Worm (Caenorhabditis elegans) whole organism, mixed stage, embryonic: ENCODE measurements around the gene F59F3.6.

Experiments
- M03D4.4 ChIP-seq: sonication (generic microtip); optimal IDR thresholded peaks from 2 replicates; lab custom pipeline; 2017; ENCODE audit warnings: mild to moderate bottlenecking, missing genetic modification characterization, missing compliant biosample characterization
- bed-3 ChIP-seq: fragments of 200-800 bp; sonication (Bioruptor generic); optimal IDR thresholded peaks from 3 replicates; lab custom pipeline; 2018; ENCODE audit warnings: mild to moderate bottlenecking, missing genetic modification characterization, moderate library complexity, missing compliant biosample characterization
- blmp-1 ChIP-seq: fragments of 150-350 bp; optimal IDR thresholded peaks from 2 replicates; lab custom pipeline; 2014; ENCODE audit warnings: missing biosample characterization, missing genetic modification characterization
- ceh-39 ChIP-seq: fragments of 150-350 bp; optimal IDR thresholded peaks from 2 replicates; lab custom pipeline; 2014; ENCODE audit warnings: missing biosample characterization, missing genetic modification characterization
- ceh-43 ChIP-seq: fragments of 200-800 bp; sonication (Bioruptor generic); optimal IDR thresholded peaks from 2 replicates; lab custom pipeline; 2018; ENCODE audit warnings: mild to moderate bottlenecking, missing genetic modification characterization, moderate library complexity, missing compliant biosample characterization
- ceh-83 ChIP-seq: fragments of 200-800 bp; sonication (Bioruptor generic); optimal IDR thresholded peaks from 2 replicates; lab custom pipeline; 2018; ENCODE audit warnings: mild to moderate bottlenecking, missing genetic modification characterization, missing compliant biosample characterization
- ces-1 ChIP-seq: fragments of 150-350 bp; optimal IDR thresholded peaks from 2 replicates; lab custom pipeline; 2014; ENCODE audit warnings: missing biosample characterization, missing genetic modification reagents, missing genetic modification characterization
- cnd-1 ChIP-seq: fragments of 200-800 bp; sonication (Bioruptor generic); optimal IDR thresholded peaks from 2 replicates; lab custom pipeline; 2018; ENCODE audit warnings: mild to moderate bottlenecking, missing genetic modification characterization, missing compliant biosample characterization
- drap-1 ChIP-seq: fragments of 200-800 bp; sonication (Bioruptor generic); optimal IDR thresholded peaks from 3 replicates; lab custom pipeline; 2018; ENCODE audit warnings: mild to moderate bottlenecking, missing genetic modification characterization, missing compliant biosample characterization
- elt-1 ChIP-seq: sonication (generic microtip); optimal IDR thresholded peaks from 2 replicates; lab custom pipeline; 2017; ENCODE audit warnings: missing genetic modification characterization, mild to moderate bottlenecking, missing compliant biosample characterization, antibody characterized with exemption, moderate library complexity, borderline replicate concordance; ENCODE audit not compliant: insufficient read depth
- elt-3 ChIP-seq: fragments of 150-350 bp; optimal IDR thresholded peaks from 2 replicates; lab custom pipeline; 2014; ENCODE audit warnings: missing biosample characterization, missing genetic modification characterization
- flh-1 ChIP-seq: fragments of 200-800 bp; sonication (Bioruptor generic); optimal IDR thresholded peaks from 2 replicates; lab custom pipeline; 2018; ENCODE audit warnings: mild to moderate bottlenecking, missing genetic modification characterization, moderate library complexity, missing compliant biosample characterization
- ham-2 ChIP-seq: fragments of 200-800 bp; sonication (Bioruptor generic); optimal IDR thresholded peaks from 2 replicates; lab custom pipeline; 2018; ENCODE audit warnings: mild to moderate bottlenecking, missing genetic modification characterization, missing compliant biosample characterization
- hlh-1 ChIP-seq: fragments of 150-350 bp; optimal IDR thresholded peaks from 2 replicates; lab custom pipeline; 2014; ENCODE audit warnings: missing biosample characterization, missing genetic modification reagents, missing genetic modification characterization
- lin-13 ChIP-seq: fragments of 150-350 bp; optimal IDR thresholded peaks from 2 replicates; lab custom pipeline; 2014; ENCODE audit warnings: missing biosample characterization, missing genetic modification characterization
- lin-32 ChIP-seq: fragments of 200-800 bp; sonication (Bioruptor generic); optimal IDR thresholded peaks from 2 replicates; lab custom pipeline; 2018; ENCODE audit warnings: mild to moderate bottlenecking, missing genetic modification characterization, missing compliant biosample characterization
- lsy-2 ChIP-seq: fragments of 150-350 bp; optimal IDR thresholded peaks from 2 replicates; lab custom pipeline; 2014; ENCODE audit warnings: missing biosample characterization, missing genetic modification characterization
- mab-5 ChIP-seq: fragments of 150-350 bp; optimal IDR thresholded peaks from 2 replicates; lab custom pipeline; 2014; ENCODE audit warnings: missing biosample characterization, missing genetic modification characterization
- mep-1 ChIP-seq: fragments of 150-350 bp; optimal IDR thresholded peaks from 2 replicates; lab custom pipeline; 2017; ENCODE audit warnings: missing biosample characterization, missing genetic modification reagents, missing genetic modification characterization, inconsistent platforms
- mls-2 ChIP-seq: sonication (generic microtip); optimal IDR thresholded peaks from 2 replicates; lab custom pipeline; 2016; ENCODE audit warnings: mild to moderate bottlenecking, missing genetic modification characterization, moderate library complexity, missing compliant biosample characterization
- nhr-12 ChIP-seq: fragments of 150-350 bp; optimal IDR thresholded peaks from 2 replicates; lab custom pipeline; 2014; ENCODE audit warnings: missing biosample characterization, missing genetic modification characterization
- nhr-2 ChIP-seq: fragments of 150-350 bp; optimal IDR thresholded peaks from 2 replicates; lab custom pipeline; 2014; ENCODE audit warnings: missing biosample characterization, missing genetic modification characterization
- nhr-237 ChIP-seq: fragments of 150-350 bp; optimal IDR thresholded peaks from 2 replicates; lab custom pipeline; 2014; ENCODE audit warnings: missing biosample characterization, missing genetic modification characterization
- nhr-28 ChIP-seq: fragments of 150-350 bp; optimal IDR thresholded peaks from 2 replicates; lab custom pipeline; 2014; ENCODE audit warnings: missing biosample characterization, missing genetic modification characterization
- nhr-76 ChIP-seq: sonication (generic microtip); optimal IDR thresholded peaks from 2 replicates; lab custom pipeline; 2017; ENCODE audit warnings: missing biosample characterization, missing genetic modification characterization
- pha-4 ChIP-seq: fragments of 150-350 bp; optimal IDR thresholded peaks from 2 replicates; lab custom pipeline; 2018; ENCODE audit warnings: missing biosample characterization, missing genetic modification reagents, missing genetic modification characterization
- sem-2 ChIP-seq: fragments of 200-800 bp; sonication (Bioruptor generic); optimal IDR thresholded peaks from 2 replicates; lab custom pipeline; 2018; ENCODE audit warnings: mild to moderate bottlenecking, missing genetic modification characterization, missing compliant biosample characterization
- snpc-4 ChIP-seq: fragments of 150-350 bp; optimal IDR thresholded peaks from 2 replicates; lab custom pipeline; 2014; ENCODE audit warnings: missing biosample characterization, missing genetic modification characterization
- sptf-1 ChIP-seq: sonication (generic microtip); optimal IDR thresholded peaks from 2 replicates; lab custom pipeline; 2017; ENCODE audit warnings: mild to moderate bottlenecking, missing genetic modification characterization, moderate library complexity, missing compliant biosample characterization
- tbx-8 ChIP-seq: fragments of 200-800 bp; sonication (Bioruptor generic); optimal IDR thresholded peaks from 2 replicates; lab custom pipeline; 2018; ENCODE audit warnings: mild to moderate bottlenecking, missing genetic modification characterization, moderate library complexity, missing compliant biosample characterization
- unc-120 ChIP-seq: sonication (generic microtip); optimal IDR thresholded peaks from 2 replicates; lab custom pipeline; 2017; ENCODE audit warnings: missing genetic modification characterization, missing compliant biosample characterization; ENCODE audit not compliant: poor library complexity, severe bottlenecking
- unc-39 ChIP-seq: fragments of 150-350 bp; optimal IDR thresholded peaks from 2 replicates; lab custom pipeline; 2014; ENCODE audit warnings: missing biosample characterization, missing genetic modification characterization
- unc-62 ChIP-seq: fragments of 150-350 bp; optimal IDR thresholded peaks from 2 replicates; lab custom pipeline; 2014; ENCODE audit warnings: missing biosample characterization, missing genetic modification reagents, missing genetic modification characterization
- zip-8 ChIP-seq: fragments of 150-350 bp; optimal IDR thresholded peaks from 2 replicates; lab custom pipeline; 2014; ENCODE audit warnings: missing biosample characterization, missing genetic modification characterization
- ztf-11 ChIP-seq: fragments of 150-350 bp; optimal IDR thresholded peaks from 2 replicates; lab custom pipeline; 2014; ENCODE audit warnings: missing biosample characterization, missing genetic modification characterization

F59F3.6 gene

ce11 chrX:10967698-10968097 lies 31.4 kb downstream of the F59F3.6 start, which contains the start of gene K09C8.9:
K09C8.9 (minus strand) TSS chrX:10967798.
- TF ChIP-seq nhr-28 (tag; lab: Kevin White, UChicago) (no peak), lin-32 (GFP tag; lab: Kevin White, UChicago) (no peak), unc-62 (no peak), tbx-8 (GFP tag; lab: Kevin White, UChicago) (no peak), mep-1 (tag; lab: Kevin White, UChicago) (no peak), bed-3 (GFP tag; lab: Kevin White, UChicago) (no peak), ces-1 (GFP tag; lab: Kevin White, UChicago) (no peak), unc-39 (no peak), nhr-2 (tag; lab: Kevin White, UChicago) (no peak)

ce11 chrX:10966251-10966650 lies 32.8 kb downstream of the F59F3.6 start, which contains the start of gene lge-1:
lge-1 (plus strand) TSS chrX:10966551.
- TF ChIP-seq flh-1 (GFP tag; lab: Kevin White, UChicago) (no peak), nhr-28 (tag; lab: Kevin White, UChicago) (no peak), sem-2 (GFP tag; lab: Kevin White, UChicago) (no peak), zip-8 (tag; lab: Kevin White, UChicago) (no peak), mls-2 (no peak), unc-120 (tag; lab: Kevin White, UChicago) (no peak), mep-1 (tag; lab: Kevin White, UChicago) (no peak), lsy-2 (tag; lab: Kevin White, UChicago) (no peak), drap-1 (GFP tag; lab: Kevin White, UChicago) (no peak), elt-1 (tag; lab: Kevin White, UChicago) (no peak), ceh-39 (no peak), ceh-43 (GFP tag; lab: Kevin White, UChicago) (no peak)

ce11 chrX:10965508-10965907 lies 33.6 kb downstream of the F59F3.6 start:
- no peak for TF ChIP-seq unc-62
- TF ChIP-seq mep-1 (tag; lab: Kevin White, UChicago): no peak
- peak; percentile 82 for TF ChIP-seq ces-1 (GFP tag; lab: Kevin White, UChicago)

- TF ChIP-seq nhr-12 (tag; lab: Kevin White, UChicago) (no peak), ceh-83 (GFP tag; lab: Kevin White, UChicago) (peak; percentile 90), sem-2 (GFP tag; lab: Kevin White, UChicago) (peak; percentile 80), flh-1 (GFP tag; lab: Kevin White, UChicago) (peak; percentile 51), ceh-43 (GFP tag; lab: Kevin White, UChicago) (peak; percentile 68), tbx-8 (GFP tag; lab: Kevin White, UChicago) (peak; percentile 30), elt-1 (tag; lab: Kevin White, UChicago) (no peak), ceh-39 (no peak), zip-8 (tag; lab: Kevin White, UChicago) (no peak), nhr-76 (tag; lab: Kevin White, UChicago) (no peak), snpc-4 (tag; lab: Kevin White, UChicago) (no peak), lsy-2 (tag; lab: Kevin White, UChicago) (no peak), bed-3 (GFP tag; lab: Kevin White, UChicago) (peak; percentile 76), lin-13 (tag; lab: Kevin White, UChicago) (no peak), cnd-1 (tag; lab: Kevin White, UChicago) (peak; percentile 83), nhr-2 (tag; lab: Kevin White, UChicago) (no peak), unc-120 (tag; lab: Kevin White, UChicago) (peak; percentile 86), nhr-237 (tag; lab: Kevin White, UChicago) (no peak), mls-2 (peak; percentile 95), hlh-1 (peak; percentile 57), mab-5 (tag; lab: Kevin White, UChicago) (no peak), nhr-28 (tag; lab: Kevin White, UChicago) (peak; percentile 17), drap-1 (GFP tag; lab: Kevin White, UChicago) (peak; percentile 88), elt-3 (no peak), M03D4.4 (tag; lab: Kevin White, UChicago) (peak; percentile 92), pha-4 (tag; lab: Kevin White, UChicago) (peak; percentile 65), ztf-11 (tag; lab: Kevin White, UChicago) (peak; percentile 38), blmp-1 (tag; lab: Kevin White, UChicago) (no peak), ham-2 (peak; percentile 73), lin-32 (GFP tag; lab: Kevin White, UChicago) (peak; percentile 76), unc-62 (no peak), unc-39 (peak; percentile 10), sptf-1 (tag; lab: Kevin White, UChicago) (peak; percentile 95), ces-1 (GFP tag; lab: Kevin White, UChicago) (peak; percentile 50), mep-1 (tag; lab: Kevin White, UChicago) (peak; percentile 61)
Observed at ce11 chrX:10963453-10964046, 35.5 kb downstream of the F59F3.6 start, which contains the start of gene nas-10. nas-10 (minus strand) TSS chrX:10963503.
